Worm (Caenorhabditis elegans) whole organism, young adult: ENCODE measurements around the gene D1025.10.
"Not testable (repeated sequence)": the region's sequence is repeated elsewhere in the genome, so short reads cannot be mapped to it uniquely, and the experiment has no call there.

Source experiments
- F22D6.2 ChIP-seq: sonication (generic microtip); optimal IDR thresholded peaks from 2 replicates; lab custom pipeline; 2016; ENCODE audit warnings: mild to moderate bottlenecking, missing genetic modification characterization, missing compliant biosample characterization
- F23B12.7 ChIP-seq: sonication (generic microtip); optimal IDR thresholded peaks from 2 replicates; lab custom pipeline; 2017; ENCODE audit warnings: missing genetic modification characterization, mild to moderate bottlenecking, missing compliant biosample characterization, antibody characterized with exemption, moderate library complexity; ENCODE audit not compliant: insufficient read depth
- F33H1.4 ChIP-seq: fragments of 200-800 bp; sonication (Bioruptor generic); IDR thresholded peaks from 2 replicates; pipeline ENCODE4 v1.3.6; 2022; ENCODE audit warnings: missing genetic modification reagents, missing genetic modification characterization, missing compliant biosample characterization
- F52B5.7 ChIP-seq: sonication (generic microtip); optimal IDR thresholded peaks from 2 replicates; lab custom pipeline; 2016; ENCODE audit warnings: mild to moderate bottlenecking, missing genetic modification characterization, missing compliant biosample characterization
- Y53G8AR.9 ChIP-seq: fragments of 200-800 bp; sonication (Bioruptor generic); conservative IDR thresholded peaks from 2 replicates; pipeline ENCODE4 v1.3.6; 2022; ENCODE audit warnings: missing genetic modification reagents, missing genetic modification characterization, missing compliant biosample characterization
- Y79H2A.3 ChIP-seq: fragments of 200-800 bp; sonication (Bioruptor generic); conservative IDR thresholded peaks from 2 replicates; pipeline ENCODE4 v1.3.6; 2022; ENCODE audit warnings: missing genetic modification reagents, missing genetic modification characterization, missing compliant biosample characterization
- akir-1 ChIP-seq: fragments of 200-800 bp; sonication (Bioruptor generic); optimal IDR thresholded peaks from 2 replicates; lab custom pipeline; 2018; ENCODE audit warnings: mild to moderate bottlenecking, missing genetic modification characterization, moderate library complexity, missing compliant biosample characterization
- aptf-2 ChIP-seq: fragments of 200-800 bp; sonication (Bioruptor generic); conservative IDR thresholded peaks from 2 replicates; pipeline ENCODE4 v1.3.6; 2022; ENCODE audit warnings: missing genetic modification reagents, missing genetic modification characterization, missing compliant biosample characterization
- ceh-100 ChIP-seq: fragments of 200-800 bp; sonication (Bioruptor generic); IDR thresholded peaks from 2 replicates; pipeline ENCODE4 v1.3.6; 2022; ENCODE audit warnings: missing genetic modification reagents, missing genetic modification characterization, missing compliant biosample characterization
- ceh-27 ChIP-seq: fragments of 200-800 bp; sonication (Bioruptor generic); optimal IDR thresholded peaks from 2 replicates; lab custom pipeline; 2018; ENCODE audit warnings: mild to moderate bottlenecking, missing genetic modification characterization, moderate library complexity, missing compliant biosample characterization
- dpl-1 ChIP-seq: fragments of 150-350 bp; optimal IDR thresholded peaks from 2 replicates; lab custom pipeline; 2014; ENCODE audit warnings: missing biosample characterization, missing genetic modification reagents, missing genetic modification characterization
- gei-17 ChIP-seq: fragments of 200-800 bp; sonication (Bioruptor generic); optimal IDR thresholded peaks from 2 replicates; lab custom pipeline; 2018; ENCODE audit warnings: mild to moderate bottlenecking, missing genetic modification characterization, missing compliant biosample characterization
- lag-1 ChIP-seq: fragments of 200-800 bp; sonication (Bioruptor generic); IDR thresholded peaks from 2 replicates; pipeline ENCODE4 v1.3.6; 2022; ENCODE audit warnings: missing genetic modification reagents, missing genetic modification characterization, missing compliant biosample characterization
- lin-40 ChIP-seq: sonication (generic microtip); optimal IDR thresholded peaks from 2 replicates; lab custom pipeline; 2016; ENCODE audit warnings: missing genetic modification characterization, mild to moderate bottlenecking, missing compliant biosample characterization, missing genotype, missing genetic modification reagents
- lir-1 ChIP-seq: fragments of 200-800 bp; sonication (Bioruptor generic); conservative IDR thresholded peaks from 2 replicates; pipeline ENCODE4 v1.3.6; 2022; ENCODE audit warnings: missing genetic modification reagents, missing genetic modification characterization, missing compliant biosample characterization
- mes-4 ChIP-seq: sonication (generic microtip); optimal IDR thresholded peaks from 2 replicates; lab custom pipeline; 2016; ENCODE audit warnings: missing genotype, missing genetic modification characterization, missing compliant biosample characterization
- nfya-2 ChIP-seq: fragments of 200-800 bp; sonication (Bioruptor generic); IDR thresholded peaks from 2 replicates; pipeline ENCODE4 v1.3.6; 2022; ENCODE audit warnings: missing genetic modification reagents, missing genetic modification characterization, missing compliant biosample characterization
- nhr-120 ChIP-seq: fragments of 200-800 bp; sonication (Bioruptor generic); IDR thresholded peaks from 2 replicates; pipeline ENCODE4 v1.3.6; 2022; ENCODE audit warnings: missing genetic modification characterization, missing compliant biosample characterization
- nhr-80 ChIP-seq: sonication (generic microtip); optimal IDR thresholded peaks from 2 replicates; lab custom pipeline; 2016; ENCODE audit warnings: missing genetic modification characterization, missing compliant biosample characterization
- pbrm-1 ChIP-seq: fragments of 200-800 bp; sonication (Bioruptor generic); IDR thresholded peaks from 2 replicates; pipeline ENCODE4 v1.3.6; 2022; ENCODE audit warnings: missing genetic modification reagents, missing genetic modification characterization, missing compliant biosample characterization
- rec-8 ChIP-seq, 2 experiments: sonication (generic microtip); optimal IDR thresholded peaks; 2 replicates each; lab custom pipeline; 2016; ENCODE audit warnings: mild to moderate bottlenecking in 2 of 2, missing genetic modification characterization in 2 of 2, missing genetic modification reagents in 2 of 2, missing genotype in 2 of 2, missing biosample characterization in 1 of 2, missing compliant biosample characterization in 1 of 2, moderate library complexity in 1 of 2
- rpc-1 ChIP-seq, 2 experiments: fragments of 150-350 bp in 1 of 2; sonication (generic microtip) in 1 of 2; optimal IDR thresholded peaks; 2 replicates each; lab custom pipeline; 2014 to 2018; ENCODE audit warnings: missing biosample characterization in 1 of 2, missing genetic modification characterization in 1 of 2, missing genetic modification reagents in 1 of 2, missing genotype in 1 of 2
- sdz-38 ChIP-seq: sonication (generic microtip); optimal IDR thresholded peaks from 2 replicates; lab custom pipeline; 2016; ENCODE audit warnings: missing genotype, missing genetic modification characterization, missing compliant biosample characterization
- somi-1 ChIP-seq: fragments of 200-800 bp; sonication (Bioruptor generic); optimal IDR thresholded peaks from 2 replicates; lab custom pipeline; 2018; ENCODE audit warnings: mild to moderate bottlenecking, missing genetic modification characterization, missing compliant biosample characterization
- tbp1 ChIP-seq: fragments of 200-800 bp; sonication (Bioruptor generic); optimal IDR thresholded peaks from 2 replicates; lab custom pipeline; 2018; ENCODE audit warnings: mild to moderate bottlenecking, missing genetic modification characterization, missing compliant biosample characterization
- tlf-1 ChIP-seq: fragments of 200-800 bp; sonication (Bioruptor generic); optimal IDR thresholded peaks from 2 replicates; lab custom pipeline; 2018; ENCODE audit warnings: mild to moderate bottlenecking, missing genetic modification characterization, missing compliant biosample characterization
- zim-3 ChIP-seq: sonication (generic microtip); optimal IDR thresholded peaks from 2 replicates; lab custom pipeline; 2017; ENCODE audit warnings: mild to moderate bottlenecking, missing genetic modification characterization, moderate library complexity, missing compliant biosample characterization
- ztf-18 ChIP-seq: sonication (generic microtip); optimal IDR thresholded peaks from 2 replicates; lab custom pipeline; 2016; ENCODE audit warnings: missing genotype, mild to moderate bottlenecking, missing genetic modification characterization, missing compliant biosample characterization
- ztf-22 ChIP-seq: fragments of 200-800 bp; sonication (Bioruptor generic); optimal IDR thresholded peaks from 2 replicates; lab custom pipeline; 2018; ENCODE audit warnings: mild to moderate bottlenecking, missing genetic modification characterization, moderate library complexity, missing compliant biosample characterization
- ztf-28 ChIP-seq: fragments of 200-800 bp; sonication (Bioruptor generic); IDR thresholded peaks from 2 replicates; pipeline ENCODE4 v1.3.6; 2022; ENCODE audit warnings: missing genetic modification reagents, missing genetic modification characterization, missing compliant biosample characterization
- ztf-3 ChIP-seq: fragments of 200-800 bp; sonication (Bioruptor generic); optimal IDR thresholded peaks from 2 replicates; lab custom pipeline; 2018; ENCODE audit warnings: mild to moderate bottlenecking, missing genetic modification characterization, missing compliant biosample characterization
- ztf-6 ChIP-seq: fragments of 200-800 bp; sonication (Bioruptor generic); IDR thresholded peaks from 2 replicates; pipeline ENCODE4 v1.3.6; 2022; ENCODE audit warnings: missing genetic modification reagents, missing genetic modification characterization, missing compliant biosample characterization

D1025.10 gene

DNA sequence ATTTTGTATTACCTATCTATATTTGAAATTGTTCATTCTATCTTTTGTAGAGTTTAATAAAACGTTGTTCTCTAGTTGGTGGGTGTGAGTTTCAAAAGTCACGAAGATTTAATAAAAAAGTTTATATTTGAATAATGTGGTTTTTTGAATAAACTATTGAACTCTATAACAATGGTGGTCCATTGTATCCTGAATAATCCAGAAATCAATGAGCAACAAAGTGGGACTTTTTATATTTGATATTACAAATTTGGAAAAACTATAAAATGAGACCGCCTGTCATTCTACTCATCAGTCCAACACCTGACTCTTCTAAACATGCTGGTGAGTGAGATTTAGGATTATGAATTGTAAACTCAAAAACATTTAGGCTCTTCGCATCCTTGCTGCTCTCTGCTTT lies 11.7 kb downstream of the D1025.10 start, which contains the start of gene nspc-19:
TSS of gene nspc-19 (plus strand) at position 301 of the 400 bp plus-strand sequence.
- not testable (repeated sequence) for TF ChIP-seq nhr-120 (GFP tag; lab: Robert Waterston, UW); ztf-22; akir-1

DNA sequence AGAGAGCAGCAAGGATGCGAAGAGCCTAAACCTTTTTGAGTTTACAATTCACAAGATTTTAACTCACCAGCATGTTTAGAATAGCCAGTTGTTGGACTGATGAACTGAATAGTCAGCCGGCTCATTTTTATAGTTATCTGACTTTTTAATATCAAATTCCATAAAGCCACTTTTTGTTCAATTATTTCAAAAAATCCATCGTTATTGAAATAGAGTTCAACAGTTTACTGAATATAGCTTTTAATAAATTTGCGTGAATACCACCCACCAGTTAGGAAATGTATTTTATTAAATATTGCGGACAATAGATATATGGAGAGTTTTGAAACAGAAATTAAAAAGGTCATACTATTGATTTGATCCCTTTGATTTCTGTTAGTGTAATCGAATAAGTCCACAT lies 13.4 kb downstream of the D1025.10 start, which contains the start of gene nspc-20:
TSS of gene nspc-20 (minus strand) at position 101 of the 400 bp plus-strand sequence.
- TF ChIP-seq Y79H2A.3 (GFP tag; lab: Robert Waterston, UW) (no peak), F52B5.7 (tag; lab: Kevin White, UChicago) (no peak), mes-4 (tag; lab: Kevin White, UChicago) (no peak), zim-3 (tag; lab: Kevin White, UChicago) (no peak), ceh-27 (GFP tag; lab: Kevin White, UChicago) (no peak), nfya-2 (GFP tag; lab: Robert Waterston, UW) (no peak), ztf-18 (tag; lab: Kevin White, UChicago) (no peak), aptf-2 (GFP tag; lab: Robert Waterston, UW) (no peak), lag-1 (GFP tag; lab: Robert Waterston, UW) (no peak), ztf-22 (no peak), dpl-1 (GFP tag; lab: Kevin White, UChicago) (no peak), lin-40 (tag; lab: Kevin White, UChicago) (no peak)

DNA sequence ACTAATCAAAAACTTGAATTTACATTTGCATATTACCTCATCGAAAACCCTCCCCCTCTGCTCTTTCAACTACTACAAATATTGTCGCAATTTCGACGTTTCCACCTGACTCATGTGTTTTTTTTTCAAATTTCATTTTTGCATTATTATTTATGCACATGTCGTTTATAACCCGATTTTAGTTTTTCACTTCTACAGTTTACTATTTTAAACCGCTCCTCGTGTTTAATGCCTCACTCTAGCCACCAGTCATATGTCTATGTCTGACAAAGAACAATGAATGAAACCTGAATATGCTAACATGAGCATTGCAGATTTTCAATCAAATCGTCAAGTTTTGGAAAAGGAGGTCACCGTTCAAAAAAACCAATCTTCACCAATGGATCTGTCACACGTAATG lies 17.5 kb downstream of the D1025.10 start, which contains the start of gene T24C2.5:
TSS of gene T24C2.5 (plus strand) at position 301 of the 400 bp plus-strand sequence.
- TF ChIP-seq sdz-38 (tag; lab: Kevin White, UChicago): no peak
- TF ChIP-seq tlf-1 (GFP tag; lab: Kevin White, UChicago): no peak
- TF ChIP-seq rec-8 (tag; optimal IDR thresholded peaks at IDR 0.05; lab: Kevin White, UChicago): no peak
- TF ChIP-seq ztf-28 (GFP tag; lab: Robert Waterston, UW): no peak
- TF ChIP-seq F33H1.4: no peak
- TF ChIP-seq F23B12.7: no peak
- no peak for TF ChIP-seq gei-17 (GFP tag; lab: Kevin White, UChicago)
- TF ChIP-seq F22D6.2: no peak
- TF ChIP-seq Y53G8AR.9: no peak
- TF ChIP-seq ztf-6 (GFP tag; lab: Robert Waterston, UW): no peak
- TF ChIP-seq somi-1 (GFP tag; lab: Kevin White, UChicago): no peak

- TF ChIP-seq ztf-3: no peak
- TF ChIP-seq lir-1: no peak
- TF ChIP-seq rpc-1 (optimal IDR thresholded peaks at IDR 0.05; lab: Kevin White, UChicago): no peak
- TF ChIP-seq rpc-1 (tag; optimal IDR thresholded peaks at IDR 0.05; lab: Kevin White, UChicago): no peak
- no peak for TF ChIP-seq F52B5.7 (tag; lab: Kevin White, UChicago)
- TF ChIP-seq nhr-80: no peak
- TF ChIP-seq pbrm-1 (GFP tag; lab: Robert Waterston, UW): no peak
- no peak for TF ChIP-seq tbp1 (GFP tag; lab: Kevin White, UChicago)
- no peak for TF ChIP-seq ceh-100 (GFP tag; lab: Robert Waterston, UW)
- no peak for TF ChIP-seq tlf-1 (GFP tag; lab: Kevin White, UChicago)
Observed at ce11 chrX:14534596-14534995, 17.9 kb downstream of the D1025.10 start.

ce11 chrX:14535913-14536312 lies 19.3 kb downstream of the D1025.10 start:
- TF ChIP-seq F33H1.4 (no peak), nhr-80 (peak; percentile 34)
